Fruit fly (Drosophila melanogaster) whole organism, embryonic: ENCODE measurements around the gene CG12010.
A peak's percentile ranks its signal among the peaks of the same experiment; 100 is the strongest.

Experiments used
- Blimp-1 ChIP-seq: fragments of 200-800 bp; sonication (Bioruptor generic); optimal IDR thresholded peaks from 3 replicates; lab custom pipeline; 2018; ENCODE audit warnings: missing biosample characterization, missing genetic modification characterization, mild to moderate bottlenecking, moderate library complexity, missing genetic modification reagents
- CG10565 ChIP-seq: fragments of 200-800 bp; sonication (Bioruptor generic); optimal IDR thresholded peaks from 3 replicates; lab custom pipeline; 2016; ENCODE audit warnings: missing biosample characterization, mild to moderate bottlenecking, missing genetic modification characterization
- CG10654 ChIP-seq: fragments of 200-800 bp; sonication (Bioruptor generic); optimal IDR thresholded peaks from 2 replicates; lab custom pipeline; 2016; ENCODE audit warnings: missing biosample characterization, missing genetic modification characterization
- CG12236 ChIP-seq: fragments of 200-800 bp; sonication (Bioruptor generic); optimal IDR thresholded peaks from 2 replicates; lab custom pipeline; 2016; ENCODE audit warnings: missing biosample characterization, missing genetic modification characterization
- CG13296 ChIP-seq: fragments of 200-800 bp; sonication (Bioruptor generic); optimal IDR thresholded peaks from 3 replicates; lab custom pipeline; 2018; ENCODE audit warnings: missing biosample characterization, mild to moderate bottlenecking, missing genetic modification characterization
- CG14441 ChIP-seq: fragments of 200-800 bp; sonication (Bioruptor generic); IDR thresholded peaks from 2 replicates; pipeline ENCODE4 v1.3.6; 2022; ENCODE audit warnings: missing biosample characterization, missing genetic modification characterization
- CG32767 ChIP-seq: fragments of 200-800 bp; sonication (Bioruptor generic); IDR thresholded peaks from 2 replicates; pipeline ENCODE4 v1.3.6; 2022; ENCODE audit warnings: missing biosample characterization, missing genetic modification characterization
- CG3726 ChIP-seq: fragments of 200-800 bp; sonication (Bioruptor generic); IDR thresholded peaks from 3 replicates; pipeline ENCODE4, ENCODE4 v1.3.6; 2022; ENCODE audit warnings: missing biosample characterization, missing genetic modification characterization
- CG3847 ChIP-seq: fragments of 200-800 bp; sonication (Bioruptor generic); IDR thresholded peaks from 2 replicates; pipeline ENCODE4 v1.3.6; 2022; ENCODE audit warnings: missing biosample characterization, missing genetic modification characterization
- CG5180 ChIP-seq: fragments of 200-800 bp; sonication (Bioruptor generic); optimal IDR thresholded peaks from 3 replicates; lab custom pipeline; 2017; ENCODE audit warnings: missing biosample characterization, missing genetic modification characterization, mild to moderate bottlenecking, moderate library complexity, missing genetic modification reagents
- CG5953 ChIP-seq: fragments of 200-800 bp; sonication (Bioruptor generic); IDR thresholded peaks from 2 replicates; pipeline ENCODE4 v1.3.6; 2022; ENCODE audit warnings: missing biosample characterization, missing genetic modification characterization
- CG6683 ChIP-seq: fragments of 200-800 bp; sonication (Bioruptor generic); optimal IDR thresholded peaks from 2 replicates; lab custom pipeline; 2017; ENCODE audit warnings: missing biosample characterization, mild to moderate bottlenecking, missing genetic modification characterization, missing genetic modification reagents
- CG6854 ChIP-seq: fragments of 200-800 bp; sonication (Bioruptor generic); optimal IDR thresholded peaks from 3 replicates; lab custom pipeline; 2017; ENCODE audit warnings: missing biosample characterization, mild to moderate bottlenecking, missing genetic modification characterization
- CG8290 ChIP-seq, 3 experiments: fragments of 200-800 bp; sonication (Bioruptor generic); optimal IDR thresholded peaks; 2 replicates each; lab custom pipeline; 2016 to 2019; ENCODE audit warnings: missing biosample characterization in 3 of 3, missing genetic modification characterization in 3 of 3, mild to moderate bottlenecking in 2 of 3, moderate library complexity in 1 of 3
- CG8359 ChIP-seq: fragments of 200-800 bp; sonication (Bioruptor generic); optimal IDR thresholded peaks from 2 replicates; lab custom pipeline; 2017; ENCODE audit warnings: missing biosample characterization, mild to moderate bottlenecking, missing genetic modification characterization, borderline replicate concordance
- CG9437 ChIP-seq: fragments of 200-800 bp; sonication (Bioruptor generic); optimal IDR thresholded peaks from 2 replicates; lab custom pipeline; 2018; ENCODE audit warnings: missing biosample characterization, mild to moderate bottlenecking, missing genetic modification characterization
- Camta ChIP-seq: fragments of 200-800 bp; sonication (Bioruptor generic); optimal IDR thresholded peaks from 2 replicates; lab custom pipeline; 2016; ENCODE audit warnings: missing biosample characterization, missing genetic modification characterization
- Chrac-16 ChIP-seq: fragments of 200-800 bp; sonication (Bioruptor generic); optimal IDR thresholded peaks from 3 replicates; lab custom pipeline; 2016; ENCODE audit warnings: missing biosample characterization, missing genetic modification characterization
- CrebB ChIP-seq: fragments of 200-800 bp; sonication (Bioruptor generic); optimal IDR thresholded peaks from 3 replicates; lab custom pipeline; 2018; ENCODE audit warnings: missing biosample characterization, mild to moderate bottlenecking, missing genetic modification characterization
- Dp ChIP-seq: fragments of 200-800 bp; sonication (Bioruptor generic); optimal IDR thresholded peaks from 2 replicates; lab custom pipeline; 2018; ENCODE audit warnings: missing biosample characterization, mild to moderate bottlenecking, missing genetic modification characterization, moderate library complexity
- Fer3 ChIP-seq: fragments of 200-800 bp; sonication (Bioruptor generic); optimal IDR thresholded peaks from 2 replicates; lab custom pipeline; 2018; ENCODE audit warnings: missing biosample characterization, mild to moderate bottlenecking, missing genetic modification characterization, moderate library complexity
- H15 ChIP-seq: fragments of 200-800 bp; sonication (Bioruptor generic); IDR thresholded peaks from 3 replicates; pipeline ENCODE4 v1.3.6; 2022; ENCODE audit warnings: missing biosample characterization, missing genetic modification characterization
- HLH3B ChIP-seq: fragments of 200-800 bp; sonication (Bioruptor generic); IDR thresholded peaks from 2 replicates; pipeline ENCODE4 v1.3.6; 2022; ENCODE audit warnings: missing biosample characterization, missing genetic modification characterization
- HLH4C ChIP-seq: fragments of 200-800 bp; sonication (Bioruptor generic); IDR thresholded peaks from 3 replicates; pipeline ENCODE4 v1.3.6; 2022; ENCODE audit warnings: missing biosample characterization, missing genetic modification characterization; ENCODE audit not compliant: partially characterized antibody
- Hr51 ChIP-seq, 2 experiments: fragments of 200-800 bp; sonication (Bioruptor generic); optimal IDR thresholded peaks; 2 replicates in 1 of 2; 3 replicates in 1 of 2; lab custom pipeline; 2016 to 2018; ENCODE audit warnings: missing biosample characterization in 2 of 2, missing genetic modification characterization in 2 of 2, mild to moderate bottlenecking in 1 of 2, moderate library complexity in 1 of 2
- Jarid2 ChIP-seq: fragments of 200-800 bp; sonication (Bioruptor generic); optimal IDR thresholded peaks from 3 replicates; lab custom pipeline; 2017; ENCODE audit warnings: mild to moderate bottlenecking, missing biosample characterization, missing genetic modification reagents, missing genetic modification characterization
- Mrtf ChIP-seq: fragments of 200-800 bp; sonication (Bioruptor generic); IDR thresholded peaks from 3 replicates; pipeline ENCODE4 v1.3.6; 2022; ENCODE audit warnings: missing biosample characterization, missing genetic modification characterization
- NFAT ChIP-seq: fragments of 200-800 bp; sonication (Bioruptor generic); IDR thresholded peaks from 2 replicates; pipeline ENCODE4 v1.3.6; 2022; ENCODE audit warnings: missing biosample characterization, missing genetic modification characterization
- Nf-YC ChIP-seq: fragments of 200-800 bp; optimal IDR thresholded peaks from 3 replicates; lab custom pipeline; 2019; ENCODE audit warnings: missing biosample characterization, mild to moderate bottlenecking, missing genetic modification characterization, moderate library complexity
- ci ChIP-seq: fragments of 200-800 bp; sonication (Bioruptor generic); IDR thresholded peaks from 3 replicates; pipeline ENCODE4 v1.3.6; 2022; ENCODE audit warnings: missing biosample characterization, missing genetic modification characterization
- crc ChIP-seq: fragments of 200-800 bp; sonication (Bioruptor generic); optimal IDR thresholded peaks from 2 replicates; lab custom pipeline; 2016; ENCODE audit warnings: missing biosample characterization, missing genetic modification characterization
- croc ChIP-seq: fragments of 200-800 bp; sonication (Bioruptor generic); conservative IDR thresholded peaks from 3 replicates; pipeline ENCODE4 v1.3.6; 2022; ENCODE audit warnings: missing biosample characterization, missing genetic modification characterization
- dm ChIP-seq: fragments of 200-800 bp; sonication (Bioruptor generic); optimal IDR thresholded peaks from 3 replicates; lab custom pipeline; 2016; ENCODE audit warnings: missing biosample characterization, missing genetic modification characterization
- fru ChIP-seq: fragments of >200 bp; optimal IDR thresholded peaks from 2 replicates; lab custom pipeline; 2017
- hth ChIP-seq: fragments of >200 bp; optimal IDR thresholded peaks from 2 replicates; lab custom pipeline; 2017; ENCODE audit warnings: inconsistent platforms
- kah ChIP-seq: fragments of 200-800 bp; sonication (Bioruptor generic); optimal IDR thresholded peaks from 2 replicates; lab custom pipeline; 2018; ENCODE audit warnings: missing biosample characterization, mild to moderate bottlenecking, missing genetic modification characterization
- kni ChIP-seq: fragments of 200-800 bp; sonication (Bioruptor generic); optimal IDR thresholded peaks from 3 replicates; lab custom pipeline; 2017; ENCODE audit warnings: mild to moderate bottlenecking, missing biosample characterization, missing genetic modification reagents, missing genetic modification characterization
- nerfin-1 ChIP-seq: fragments of 200-800 bp; sonication (Bioruptor generic); optimal IDR thresholded peaks from 3 replicates; lab custom pipeline; 2019; ENCODE audit warnings: missing biosample characterization, mild to moderate bottlenecking, missing genetic modification characterization, moderate library complexity
- phol ChIP-seq: fragments of 200-800 bp; sonication (Bioruptor generic); optimal IDR thresholded peaks from 3 replicates; lab custom pipeline; 2018; ENCODE audit warnings: missing biosample characterization, mild to moderate bottlenecking, missing genetic modification characterization, moderate library complexity
- pros ChIP-seq: fragments of 200-800 bp; sonication (Bioruptor generic); optimal IDR thresholded peaks from 3 replicates; lab custom pipeline; 2019; ENCODE audit warnings: missing biosample characterization, mild to moderate bottlenecking, missing genetic modification characterization, moderate library complexity
- psq ChIP-seq: fragments of 200-800 bp; sonication (Bioruptor generic); optimal IDR thresholded peaks from 2 replicates; lab custom pipeline; 2017; ENCODE audit warnings: missing biosample characterization, missing genetic modification characterization
- pzg ChIP-seq: fragments of 200-800 bp; sonication (Bioruptor generic); optimal IDR thresholded peaks from 3 replicates; lab custom pipeline; 2018; ENCODE audit warnings: missing biosample characterization, mild to moderate bottlenecking, missing genetic modification characterization, moderate library complexity
- slbo ChIP-seq: fragments of 200-800 bp; sonication (Bioruptor generic); IDR thresholded peaks from 2 replicates; pipeline ENCODE4 v1.3.6; 2022; ENCODE audit warnings: missing biosample characterization, missing genetic modification characterization
- stwl ChIP-seq: fragments of 200-800 bp; sonication (Bioruptor generic); optimal IDR thresholded peaks from 3 replicates; lab custom pipeline; 2018; ENCODE audit warnings: missing biosample characterization, mild to moderate bottlenecking, missing genetic modification characterization, moderate library complexity
- tio ChIP-seq: fragments of 200-800 bp; sonication (Bioruptor generic); optimal IDR thresholded peaks from 2 replicates; lab custom pipeline; 2017; ENCODE audit warnings: missing biosample characterization, missing genetic modification characterization, inconsistent platforms
- tll ChIP-seq, 2 experiments: fragments of 200-800 bp in 1 of 2; fragments of >200 bp in 1 of 2; sonication (Bioruptor generic) in 1 of 2; optimal IDR thresholded peaks; 2 replicates each; lab custom pipeline; 2017 to 2019; ENCODE audit warnings: missing biosample characterization in 2 of 2, missing genetic modification characterization in 2 of 2, mild to moderate bottlenecking in 1 of 2, moderate library complexity in 1 of 2
- toy ChIP-seq: fragments of 200-800 bp; sonication (Bioruptor generic); IDR thresholded peaks from 2 replicates; pipeline ENCODE4 v1.3.6; 2022; ENCODE audit warnings: missing biosample characterization, missing genetic modification characterization
- zf30C ChIP-seq: fragments of 200-800 bp; sonication (Bioruptor generic); optimal IDR thresholded peaks from 3 replicates; lab custom pipeline; 2018; ENCODE audit warnings: missing biosample characterization, mild to moderate bottlenecking, missing genetic modification characterization

CG12010 gene

DNA sequence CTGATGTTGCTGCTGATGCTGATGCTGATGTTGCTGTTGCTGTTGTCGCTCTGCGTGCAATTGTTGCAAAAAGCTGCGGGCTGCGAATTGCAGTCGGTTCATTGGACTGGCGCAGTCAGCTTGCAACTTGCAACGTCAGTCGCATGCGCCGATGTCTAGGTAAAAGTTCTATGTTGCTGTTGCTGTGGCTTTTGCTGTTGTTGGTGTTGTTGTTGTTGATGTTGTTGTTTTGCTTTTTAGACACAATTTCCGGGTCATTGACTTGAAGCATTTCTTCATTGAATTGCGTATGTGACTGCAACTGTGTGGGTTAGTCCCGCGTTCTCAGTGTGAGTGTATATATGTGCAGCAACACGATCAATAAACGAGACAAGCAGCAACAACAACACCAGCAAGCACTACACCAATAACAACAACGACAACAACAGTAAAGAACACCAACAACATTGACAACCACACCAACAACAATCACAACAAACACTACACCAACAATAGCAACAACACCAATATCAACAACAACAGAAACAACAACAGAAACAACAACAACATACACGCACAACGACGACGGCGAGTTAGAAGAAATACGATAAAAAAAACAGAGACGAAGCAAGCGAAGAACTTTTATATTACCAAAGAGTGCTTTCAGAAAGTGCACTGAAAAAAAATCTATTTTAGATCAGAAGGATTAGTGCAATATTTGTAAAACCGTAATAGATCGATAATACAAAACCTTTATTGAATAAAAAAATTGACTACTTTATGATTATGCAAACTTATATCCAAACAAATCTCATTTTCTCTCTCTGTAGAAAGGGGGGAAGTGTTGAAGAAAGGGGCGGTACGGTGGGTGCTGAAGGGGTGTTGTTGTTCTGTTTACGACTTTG lies 20.1 kb downstream of the CG12010 start (continued):
- TF ChIP-seq CG8359 (peak; percentile 58), ci (GFP tag; lab: Robert Waterston, UW) (peak; percentile 82), Nf-YC (tag; lab: Kevin White, UChicago) (peak; percentile 54), CG13296 (GFP tag; lab: Kevin White, UChicago) (no peak), NFAT (GFP tag; lab: Robert Waterston, UW) (no peak), CG12236 (GFP tag; lab: Kevin White, UChicago) (no peak), stwl (tag; lab: Kevin White, UChicago) (peak; percentile 35), CG10654 (GFP tag; lab: Kevin White, UChicago) (peak; percentile 72), CG3726 (GFP tag; lab: Robert Waterston, UW) (peak; percentile 63; the same call in 2 of the 3 replicates), hth (no peak), Jarid2 (GFP tag; lab: Kevin White, UChicago) (peak; percentile 55), CG5953 (GFP tag; lab: Robert Waterston, UW) (peak; percentile 76), fru (lab: Kevin White, UChicago) (no peak), CG6683 (GFP tag; lab: Kevin White, UChicago) (peak; percentile 55), CG10565 (no peak), CG5180 (GFP tag; lab: Kevin White, UChicago) (peak; percentile 61), Mrtf (GFP tag; lab: Robert Waterston, UW) (peak; percentile 68), kni (GFP tag; lab: Kevin White, UChicago) (peak; percentile 38), kah (GFP tag; lab: Kevin White, UChicago) (peak; percentile 47), CG32767 (GFP tag; lab: Robert Waterston, UW) (no peak), crc (GFP tag; lab: Kevin White, UChicago) (no peak), Chrac-16 (GFP tag; lab: Kevin White, UChicago) (no peak), Dp (GFP tag; lab: Kevin White, UChicago) (no peak), pros (no peak), tll (GFP tag; optimal IDR thresholded peaks at IDR 0.05; lab: Kevin White, UChicago) (no peak), dm (peak; percentile 58), toy (GFP tag; lab: Robert Waterston, UW) (no peak), CrebB (no peak), CG14441 (peak; percentile 40), tio (no peak), HLH3B (GFP tag; lab: Robert Waterston, UW) (peak; percentile 80), CG9437 (GFP tag; lab: Kevin White, UChicago) (peak; percentile 79), psq (GFP tag; lab: Kevin White, UChicago) (peak; percentile 89), pzg (no peak), Hr51 (GFP tag; optimal IDR thresholded peaks at IDR 0.05; lab: Kevin White, UChicago) (no peak), H15 (GFP tag; lab: Robert Waterston, UW) (peak; percentile 63), Camta (GFP tag; lab: Kevin White, UChicago) (no peak), Fer3 (tag; lab: Kevin White, UChicago) (peak; percentile 62), CG8290 (GFP tag; optimal IDR thresholded peaks at IDR 0.05; lab: Kevin White, UChicago) (no peak), CG8290 (tag; optimal IDR thresholded peaks at IDR 0.05; lab: Kevin White, UChicago) (peak in 1 of 2 experiments; percentile 28), nerfin-1 (tag; lab: Kevin White, UChicago) (peak; percentile 91), croc (GFP tag; lab: Robert Waterston, UW) (peak; percentile 77), HLH4C (GFP tag; lab: Robert Waterston, UW) (no peak), CG3847 (peak; percentile 25; the same call in 1 of the 2 replicates), zf30C (GFP tag; lab: Kevin White, UChicago) (peak; percentile 86), CG6854 (GFP tag; lab: Kevin White, UChicago) (no peak), slbo (GFP tag; lab: Robert Waterston, UW) (peak; percentile 35; the same call in 1 of the 2 replicates), phol (tag; lab: Kevin White, UChicago) (peak; percentile 92), Blimp-1 (peak; percentile 95)
